Fruit fly (Drosophila melanogaster) whole organism, prepupa: ENCODE data around the gene rho.
A peak's percentile ranks its signal among the peaks of the same experiment; 100 is the strongest.

Experiments used
- CG11762 ChIP-seq: fragments of 200-800 bp; sonication (Bioruptor generic); optimal IDR thresholded peaks from 3 replicates; lab custom pipeline; 2016; ENCODE audit warnings: missing biosample characterization, missing genetic modification characterization; ENCODE audit not compliant: insufficient read depth
- CG4318 ChIP-seq: fragments of 200-800 bp; sonication (Bioruptor generic); optimal IDR thresholded peaks from 3 replicates; lab custom pipeline; 2017; ENCODE audit warnings: missing biosample characterization, mild to moderate bottlenecking, missing genetic modification characterization
- CG6854 ChIP-seq: fragments of 200-800 bp; sonication (Bioruptor generic); optimal IDR thresholded peaks from 2 replicates; lab custom pipeline; 2017; ENCODE audit warnings: missing biosample characterization, mild to moderate bottlenecking, missing genetic modification characterization
- Ets96B ChIP-seq: fragments of 200-800 bp; optimal IDR thresholded peaks from 2 replicates; lab custom pipeline; 2019; ENCODE audit warnings: missing biosample characterization, mild to moderate bottlenecking, missing genetic modification characterization, moderate library complexity
- Hr4 ChIP-seq: fragments of 200-800 bp; sonication (Bioruptor generic); optimal IDR thresholded peaks from 3 replicates; lab custom pipeline; 2016; ENCODE audit warnings: missing biosample characterization, missing genetic modification characterization
- Sox102F ChIP-seq: fragments of 200-800 bp; sonication (Bioruptor generic); optimal IDR thresholded peaks from 2 replicates; lab custom pipeline; 2016; ENCODE audit warnings: missing biosample characterization, mild to moderate bottlenecking, missing genetic modification characterization
- esn ChIP-seq: fragments of 200-800 bp; sonication (Bioruptor generic); optimal IDR thresholded peaks from 2 replicates; lab custom pipeline; 2016; ENCODE audit warnings: missing biosample characterization, mild to moderate bottlenecking, missing genetic modification characterization, moderate library complexity
- topi ChIP-seq: fragments of 200-800 bp; sonication (Bioruptor generic); optimal IDR thresholded peaks from 3 replicates; lab custom pipeline; 2016; ENCODE audit warnings: missing biosample characterization, missing genetic modification characterization

DNA sequence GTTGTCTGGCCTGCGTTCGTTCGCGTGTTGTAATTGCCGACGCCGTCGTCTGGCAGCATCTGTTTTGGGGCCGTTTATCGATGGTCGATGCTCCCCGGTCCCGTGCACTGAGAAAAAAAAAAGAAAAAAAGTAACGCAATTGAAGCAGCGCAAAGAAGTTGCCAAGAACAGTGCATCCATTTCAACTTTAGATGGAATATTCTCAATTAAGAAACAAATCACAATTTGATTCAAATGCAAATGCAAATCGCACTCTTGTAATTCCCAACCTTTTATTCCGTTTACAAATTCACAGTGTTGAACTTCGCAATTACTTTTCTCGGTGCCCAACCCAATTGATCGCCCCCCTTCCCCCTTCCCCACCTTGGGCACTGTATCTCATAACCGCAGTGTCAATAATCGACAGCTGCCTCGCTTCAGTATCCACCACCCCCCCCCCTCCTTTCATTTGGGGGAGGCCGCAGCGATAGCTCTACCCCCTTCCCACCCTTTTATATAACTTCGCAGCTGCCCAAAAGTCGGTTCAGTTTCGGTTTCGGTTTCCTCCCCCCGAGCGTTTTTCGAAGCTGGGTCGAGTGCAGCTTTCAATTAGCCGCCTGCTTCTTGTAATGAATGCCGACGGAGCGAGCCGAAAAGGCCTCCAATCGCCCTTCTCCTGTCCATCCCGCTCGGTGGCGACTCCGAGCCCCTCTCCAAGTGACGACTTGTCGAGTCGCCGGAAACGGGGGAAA, 5.4 kb upstream of the rho start:
- TF ChIP-seq CG6854 (GFP tag; lab: Kevin White, UChicago) (no peak), topi (GFP tag; lab: Kevin White, UChicago) (peak; percentile 64), Ets96B (no peak), esn (peak; percentile 66), Hr4 (no peak), CG11762 (GFP tag; lab: Kevin White, UChicago) (no peak), Sox102F (GFP tag; lab: Kevin White, UChicago) (peak; percentile 65), CG4318 (GFP tag; lab: Kevin White, UChicago) (no peak)
